Worm (Caenorhabditis elegans) whole organism, L1 larva: ENCODE data around the gene F14H8.8.

Source experiments
- C16A3.4 ChIP-seq: fragments of 150-350 bp; optimal IDR thresholded peaks from 2 replicates; lab custom pipeline; 2014; ENCODE audit warnings: missing biosample characterization, missing genetic modification characterization
- blmp-1 ChIP-seq: fragments of 150-350 bp; optimal IDR thresholded peaks from 2 replicates; lab custom pipeline; 2014; ENCODE audit warnings: missing biosample characterization, missing genetic modification characterization
- ceh-82 ChIP-seq, 3 experiments: fragments of 150-350 bp in 1 of 3; sonication (generic microtip) in 2 of 3; optimal IDR thresholded peaks; 2 replicates each; lab custom pipeline; 2014 to 2017; ENCODE audit warnings: missing biosample characterization in 3 of 3, missing genetic modification characterization in 3 of 3
- dpl-1 ChIP-seq, 3 experiments: fragments of 150-350 bp in 2 of 3; sonication (generic microtip) in 1 of 3; optimal IDR thresholded peaks; 2 replicates each; lab custom pipeline; 2014 to 2017; ENCODE audit warnings: missing biosample characterization in 3 of 3, missing genetic modification characterization in 3 of 3, missing genetic modification reagents in 3 of 3
- dsc-1 ChIP-seq: sonication (generic microtip); optimal IDR thresholded peaks from 2 replicates; lab custom pipeline; 2016; ENCODE audit warnings: mild to moderate bottlenecking, missing genetic modification characterization, missing compliant biosample characterization
- efl-1 ChIP-seq, 4 experiments: fragments of 150-350 bp; optimal IDR thresholded peaks in 3 of 4; peaks in 1 of 4; 1 replicate in 1 of 4; 2 replicates in 3 of 4; lab custom pipeline; 2014; ENCODE audit warnings: missing biosample characterization in 2 of 4, missing genetic modification characterization in 2 of 4, missing genetic modification reagents in 2 of 4
- efl-3 ChIP-seq: fragments of 200-800 bp; sonication (Bioruptor generic); optimal IDR thresholded peaks from 2 replicates; lab custom pipeline; 2018; ENCODE audit warnings: mild to moderate bottlenecking, missing genetic modification characterization, missing compliant biosample characterization
- ets-5 ChIP-seq: fragments of 200-800 bp; sonication (Bioruptor generic); IDR thresholded peaks from 2 replicates; pipeline ENCODE4 v1.3.6; 2022; ENCODE audit warnings: missing genetic modification characterization, missing compliant biosample characterization
- fkh-10 ChIP-seq: sonication (generic microtip); optimal IDR thresholded peaks from 2 replicates; lab custom pipeline; 2017; ENCODE audit warnings: missing biosample characterization, missing genetic modification reagents, missing genetic modification characterization
- fkh-4 ChIP-seq: sonication (generic microtip); optimal IDR thresholded peaks from 2 replicates; lab custom pipeline; 2016; ENCODE audit warnings: missing compliant biosample characterization, missing genetic modification characterization, borderline replicate concordance
- fkh-8 ChIP-seq: sonication (generic microtip); optimal IDR thresholded peaks from 2 replicates; lab custom pipeline; 2016; ENCODE audit warnings: mild to moderate bottlenecking, missing genetic modification characterization, missing compliant biosample characterization
- hlh-4 ChIP-seq: sonication (generic microtip); optimal IDR thresholded peaks from 2 replicates; lab custom pipeline; 2016; ENCODE audit warnings: mild to moderate bottlenecking, missing genetic modification characterization, missing compliant biosample characterization
- hpl-2 ChIP-seq: fragments of 150-350 bp; optimal IDR thresholded peaks from 2 replicates; lab custom pipeline; 2014; ENCODE audit warnings: missing biosample characterization, missing genetic modification reagents, missing genetic modification characterization
- lin-14 ChIP-seq: fragments of 200-800 bp; sonication (Bioruptor generic); optimal IDR thresholded peaks from 2 replicates; lab custom pipeline; 2018; ENCODE audit warnings: mild to moderate bottlenecking, missing genetic modification characterization, moderate library complexity, missing compliant biosample characterization
- lin-35 ChIP-seq, 2 experiments: fragments of 150-350 bp; optimal IDR thresholded peaks; 2 replicates each; lab custom pipeline; 2014; ENCODE audit warnings: missing biosample characterization in 2 of 2, missing genetic modification characterization in 2 of 2, missing genetic modification reagents in 2 of 2
- lsy-2 ChIP-seq, 2 experiments: fragments of 150-350 bp; optimal IDR thresholded peaks; 2 replicates each; lab custom pipeline; 2014; ENCODE audit warnings: missing biosample characterization in 2 of 2, missing genetic modification characterization in 2 of 2
- mep-1 ChIP-seq: fragments of 150-350 bp; optimal IDR thresholded peaks from 2 replicates; lab custom pipeline; 2014; ENCODE audit warnings: missing biosample characterization, missing genetic modification characterization
- nhr-47 ChIP-seq: sonication (generic microtip); optimal IDR thresholded peaks from 2 replicates; lab custom pipeline; 2016; ENCODE audit warnings: mild to moderate bottlenecking, missing genetic modification characterization, moderate library complexity, missing compliant biosample characterization
- nhr-85 ChIP-seq: sonication (generic microtip); peaks from one replicate; lab custom pipeline; 2016; ENCODE audit warnings: missing genetic modification characterization, inconsistent platforms, missing compliant biosample characterization
- nhr-90 ChIP-seq: sonication (generic microtip); optimal IDR thresholded peaks from 2 replicates; lab custom pipeline; 2016; ENCODE audit warnings: mild to moderate bottlenecking, missing genetic modification characterization, missing compliant biosample characterization; ENCODE audit not compliant: poor library complexity
- rnt-1 ChIP-seq: sonication (generic microtip); optimal IDR thresholded peaks from 2 replicates; lab custom pipeline; 2016; ENCODE audit warnings: mild to moderate bottlenecking, missing genetic modification characterization, moderate library complexity, missing compliant biosample characterization
- tlp-1 ChIP-seq: fragments of 150-350 bp; optimal IDR thresholded peaks from 2 replicates; lab custom pipeline; 2014; ENCODE audit warnings: missing biosample characterization, missing genetic modification characterization
- unc-98 ChIP-seq: fragments of 200-800 bp; sonication (Bioruptor generic); IDR thresholded peaks from 2 replicates; pipeline ENCODE4 v1.3.6; 2022; ENCODE audit warnings: missing genetic modification characterization, missing compliant biosample characterization
- zag-1 ChIP-seq: fragments of 150-350 bp; optimal IDR thresholded peaks from 2 replicates; lab custom pipeline; 2014; ENCODE audit warnings: missing biosample characterization, missing genetic modification characterization

Gene F14H8.8

ce11 chrV:15072738-15073137, 43.5 kb downstream of the F14H8.8 start:
- no peak for TF ChIP-seq C16A3.4 (tag; lab: Kevin White, UChicago)
- TF ChIP-seq lin-14 (GFP tag; lab: Kevin White, UChicago): peak; percentile 64

ce11 chrV:15074907-15075306, 45.6 kb downstream of the F14H8.8 start:
- TF ChIP-seq rnt-1: peak; percentile 23
- peak in 1 of 3 experiments; percentile 7 for TF ChIP-seq dpl-1 (GFP tag; optimal IDR thresholded peaks at IDR 0.05; lab: Kevin White, UChicago)
- no peak for TF ChIP-seq nhr-90 (tag; lab: Kevin White, UChicago)
- peak in 2 of 3 experiments; percentile 16 to 48 for TF ChIP-seq ceh-82 (tag; optimal IDR thresholded peaks at IDR 0.05; lab: Kevin White, UChicago)
- TF ChIP-seq lsy-2 (tag; optimal IDR thresholded peaks at IDR 0.05; lab: Kevin White, UChicago): peak in 1 of 2 experiments; percentile 36
- no peak for TF ChIP-seq nhr-85 (tag; lab: Kevin White, UChicago)
- peak in 1 of 2 experiments; percentile 11 for TF ChIP-seq lin-35 (GFP tag; optimal IDR thresholded peaks at IDR 0.05; lab: Kevin White, UChicago)
- peak; percentile 23 for TF ChIP-seq fkh-10 (GFP tag; lab: Kevin White, UChicago)
- peak; percentile 68 for TF ChIP-seq lin-14 (GFP tag; lab: Kevin White, UChicago)
- TF ChIP-seq fkh-8: no peak
- peak; percentile 11 for TF ChIP-seq nhr-47 (tag; lab: Kevin White, UChicago)
- TF ChIP-seq efl-1 (optimal IDR thresholded peaks at IDR 0.05; lab: Kevin White, UChicago): peak; percentile 12 to 24
- peak in 1 of 2 experiments; percentile 11 for TF ChIP-seq efl-1 (GFP tag; optimal IDR thresholded peaks at IDR 0.05 in 1 of 2; lab: Kevin White, UChicago)
- no peak for TF ChIP-seq ets-5 (GFP tag; lab: Robert Waterston, UW)
- TF ChIP-seq mep-1 (tag; lab: Kevin White, UChicago): peak; percentile 17

- TF ChIP-seq dsc-1 (tag; lab: Kevin White, UChicago): peak; percentile 64
- TF ChIP-seq zag-1 (tag; lab: Kevin White, UChicago): no peak
- no peak for TF ChIP-seq hlh-4 (tag; lab: Kevin White, UChicago)
- TF ChIP-seq fkh-4 (tag; lab: Kevin White, UChicago): no peak
- no peak for TF ChIP-seq lsy-2 (tag; optimal IDR thresholded peaks at IDR 0.05; lab: Kevin White, UChicago)
- TF ChIP-seq unc-98 (GFP tag; lab: Robert Waterston, UW): no peak
- no peak for TF ChIP-seq efl-1 (optimal IDR thresholded peaks at IDR 0.05; lab: Kevin White, UChicago)
- TF ChIP-seq efl-1 (GFP tag; optimal IDR thresholded peaks at IDR 0.05 in 1 of 2; lab: Kevin White, UChicago): no peak
- TF ChIP-seq lin-35 (GFP tag; optimal IDR thresholded peaks at IDR 0.05; lab: Kevin White, UChicago): no peak
- TF ChIP-seq hpl-2 (GFP tag; lab: Kevin White, UChicago): no peak
- peak; percentile 66 for TF ChIP-seq blmp-1 (tag; lab: Kevin White, UChicago)
- TF ChIP-seq efl-3 (GFP tag; lab: Kevin White, UChicago): no peak
- no peak for TF ChIP-seq fkh-8
- no peak for TF ChIP-seq tlp-1 (tag; lab: Kevin White, UChicago)
These were observed 49.3 kb downstream of the F14H8.8 start for ce11 chrV:15078560-15078959.
